Worm (Caenorhabditis elegans): ENCODE measurements around the gene T11F9.14.

The T11F9.14 gene

ce11 chrV:11445375-11445774, 35.3 kb downstream of the T11F9.14 start (continued):
- no peak for TF ChIP-seq crh-2 (tag; optimal IDR thresholded peaks at IDR 0.05)

ce11 chrV:11443503-11443902, 37.1 kb downstream of the T11F9.14 start, which contains the start of gene F57B7.2:
TSS of gene F57B7.2 (minus strand) at chrV:11443603.
- TF ChIP-seq snpc-4 (tag; optimal IDR thresholded peaks at IDR 0.05) (no peak), nhr-77 (tag; optimal IDR thresholded peaks at IDR 0.05) (no peak), lin-11 (tag; optimal IDR thresholded peaks at IDR 0.05) (no peak), nhr-23 (tag; optimal IDR thresholded peaks at IDR 0.05) (no peak), Y55F3AM.14 (GFP tag; optimal IDR thresholded peaks at IDR 0.05) (no peak), sma-9 (GFP tag; optimal IDR thresholded peaks at IDR 0.05) (peak; percentile 7), sma-9 (tag; optimal IDR thresholded peaks at IDR 0.05) (no peak), mab-5 (tag; optimal IDR thresholded peaks at IDR 0.05) (peak; percentile 2)

- TF ChIP-seq sem-4 (tag; optimal IDR thresholded peaks at IDR 0.05), result no peak
- no peak for TF ChIP-seq lin-11 (tag; optimal IDR thresholded peaks at IDR 0.05)
- TF ChIP-seq nhr-237 (tag; optimal IDR thresholded peaks at IDR 0.05), result no peak
- TF ChIP-seq lsy-2 (tag; optimal IDR thresholded peaks at IDR 0.05), result no peak
- no peak for TF ChIP-seq alr-1 (tag; optimal IDR thresholded peaks at IDR 0.05)
- TF ChIP-seq unc-39 (tag; optimal IDR thresholded peaks at IDR 0.05), result no peak
- TF ChIP-seq C34F6.9 (tag; optimal IDR thresholded peaks at IDR 0.05), result no peak
- no peak for TF ChIP-seq zag-1 (tag; optimal IDR thresholded peaks at IDR 0.05)
- no peak for TF ChIP-seq gmeb-1 (tag; optimal IDR thresholded peaks at IDR 0.05)
- no peak for TF ChIP-seq ama-1 (optimal IDR thresholded peaks at IDR 0.05)
- no peak for TF ChIP-seq sma-9 (GFP tag; optimal IDR thresholded peaks at IDR 0.05)
- TF ChIP-seq sma-9 (tag; optimal IDR thresholded peaks at IDR 0.05), result no peak
- TF ChIP-seq skn-1 (tag; optimal IDR thresholded peaks at IDR 0.05), result no peak
- TF ChIP-seq F13H6.1 (tag; optimal IDR thresholded peaks at IDR 0.05), result no peak
- no peak for TF ChIP-seq R02D3.7 (tag; optimal IDR thresholded peaks at IDR 0.05)
- TF ChIP-seq lin-39 (tag; optimal IDR thresholded peaks at IDR 0.05), result no peak
- no peak for TF ChIP-seq nhr-21 (tag; optimal IDR thresholded peaks at IDR 0.05)
- no peak for TF ChIP-seq sma-3 (GFP tag; optimal IDR thresholded peaks at IDR 0.05)
Observed at ce11 chrV:11439202-11439601, 41.4 kb downstream of the T11F9.14 start.

- TF ChIP-seq nhr-6 (tag; optimal IDR thresholded peaks at IDR 0.05) (no peak), blmp-1 (tag; optimal IDR thresholded peaks at IDR 0.05; ENCODE audit: insufficient read depth) (no peak), nhr-129 (tag; optimal IDR thresholded peaks at IDR 0.05) (no peak), lsy-2 (tag; optimal IDR thresholded peaks at IDR 0.05) (no peak), C34F6.9 (tag; optimal IDR thresholded peaks at IDR 0.05) (no peak), dmd-4 (tag; optimal IDR thresholded peaks at IDR 0.05) (no peak), lin-39 (tag; optimal IDR thresholded peaks at IDR 0.05) (no peak), egl-27 (tag; optimal IDR thresholded peaks at IDR 0.05) (no peak), aly-2 (tag; optimal IDR thresholded peaks at IDR 0.05) (no peak), nhr-21 (tag; optimal IDR thresholded peaks at IDR 0.05) (no peak), gmeb-1 (tag; optimal IDR thresholded peaks at IDR 0.05) (no peak), ceh-16 (tag; optimal IDR thresholded peaks at IDR 0.05) (no peak)
Observed at ce11 chrV:11438464-11438863, 42.2 kb downstream of the T11F9.14 start, which contains the start of gene dmsr-1. TSS of gene dmsr-1 (plus strand) at chrV:11438764.

ce11 chrV:11436407-11436806, 44.2 kb downstream of the T11F9.14 start:
- no peak for TF ChIP-seq F13H6.1 (tag; optimal IDR thresholded peaks at IDR 0.05)
- TF ChIP-seq unc-39 (tag; optimal IDR thresholded peaks at IDR 0.05), result no peak
- TF ChIP-seq fos-1 (tag; optimal IDR thresholded peaks at IDR 0.05), result no peak
- no peak for TF ChIP-seq lsy-2 (tag; optimal IDR thresholded peaks at IDR 0.05)
- no peak for TF ChIP-seq nhr-129 (tag; optimal IDR thresholded peaks at IDR 0.05)
- no peak for TF ChIP-seq ceh-16 (tag; optimal IDR thresholded peaks at IDR 0.05)
- TF ChIP-seq C34F6.9 (tag; optimal IDR thresholded peaks at IDR 0.05), result no peak
- no peak for TF ChIP-seq elt-1 (tag; optimal IDR thresholded peaks at IDR 0.05)
- TF ChIP-seq nhr-12 (tag; optimal IDR thresholded peaks at IDR 0.05), result no peak
- no peak for TF ChIP-seq nhr-11 (tag; optimal IDR thresholded peaks at IDR 0.05)

ce11 chrV:11435242-11435641, 45.4 kb downstream of the T11F9.14 start:
- TF ChIP-seq mbf-1 (tag; optimal IDR thresholded peaks at IDR 0.05), result no peak
- no peak for TF ChIP-seq nhr-23 (tag; optimal IDR thresholded peaks at IDR 0.05)
- TF ChIP-seq nhr-11 (tag; optimal IDR thresholded peaks at IDR 0.05), result no peak
- TF ChIP-seq unc-62 (GFP tag; optimal IDR thresholded peaks at IDR 0.05), result no peak
- TF ChIP-seq nhr-10 (tag; optimal IDR thresholded peaks at IDR 0.05), result no peak
- no peak for TF ChIP-seq ceh-82 (tag; optimal IDR thresholded peaks at IDR 0.05)
- TF ChIP-seq nhr-12 (tag; optimal IDR thresholded peaks at IDR 0.05), result no peak
- no peak for TF ChIP-seq peb-1 (tag; optimal IDR thresholded peaks at IDR 0.05)
- TF ChIP-seq lin-39 (tag; optimal IDR thresholded peaks at IDR 0.05), result no peak
